Fruit fly (Drosophila melanogaster): Measurements from ENCODE around the gene Gnpat.

Gene Gnpat

dm6 chr3R:25519465-25520071, 28.8 kb upstream of the Gnpat start:
- TF ChIP-seq Ets98B (GFP tag; IDR thresholded peaks at IDR 0.05), result no peak
- TF ChIP-seq rn (GFP tag; IDR thresholded peaks at IDR 0.05), result no peak
- peak; percentile 17 for TF ChIP-seq CG17806 (tag; optimal IDR thresholded peaks at IDR 0.05)
- no peak for TF ChIP-seq CG34367 (tag; optimal IDR thresholded peaks at IDR 0.05)
- TF ChIP-seq CG10348 (GFP tag; IDR thresholded peaks at IDR 0.05), result no peak
- no peak for TF ChIP-seq Snoo (tag; optimal IDR thresholded peaks at IDR 0.05)
- TF ChIP-seq CG12605 (GFP tag; IDR thresholded peaks at IDR 0.05), result no peak
- TF ChIP-seq CG32121 (GFP tag; IDR thresholded peaks at IDR 0.05), result peak; percentile 23; the same call in 1 of the 2 replicates
- TF ChIP-seq fd96Ca (GFP tag; IDR thresholded peaks at IDR 0.05), result no peak
- peak; percentile 27 for TF ChIP-seq CG8159 (tag; optimal IDR thresholded peaks at IDR 0.05)
- TF ChIP-seq CG15710 (tag; optimal IDR thresholded peaks at IDR 0.05), result peak; percentile 10
- TF ChIP-seq EcR (GFP tag; optimal IDR thresholded peaks at IDR 0.05), result no peak
- TF ChIP-seq CG4496 (GFP tag; IDR thresholded peaks at IDR 0.05), result no peak
- TF ChIP-seq CG8301 (tag; optimal IDR thresholded peaks at IDR 0.05), result peak; percentile 3
- no peak for TF ChIP-seq Pif1B (GFP tag; optimal IDR thresholded peaks at IDR 0.05)
- TF ChIP-seq CG9948 (tag; optimal IDR thresholded peaks at IDR 0.05), result peak; percentile 24
- no peak for TF ChIP-seq D1 (tag; optimal IDR thresholded peaks at IDR 0.05)
- TF ChIP-seq gl (tag; optimal IDR thresholded peaks at IDR 0.05), result no peak
- TF ChIP-seq CG14655 (GFP tag; optimal IDR thresholded peaks at IDR 0.05), result peak; percentile 36
- TF ChIP-seq CG13204 (GFP tag; optimal IDR thresholded peaks at IDR 0.05), result peak; percentile 9
- TF ChIP-seq Pif1A (GFP tag; optimal IDR thresholded peaks at IDR 0.05), result peak; percentile 9

- no peak for TF ChIP-seq CG14655 (GFP tag; optimal IDR thresholded peaks at IDR 0.05)
- TF ChIP-seq rn (GFP tag; IDR thresholded peaks at IDR 0.05), result no peak
- peak; percentile 38 for TF ChIP-seq D1 (tag; optimal IDR thresholded peaks at IDR 0.05)
Measured at dm6 chr3R:25518584-25518983, 27.8 kb upstream of the Gnpat start.

- TF ChIP-seq CG14655 (GFP tag; optimal IDR thresholded peaks at IDR 0.05) (peak; percentile 40), Ets98B (GFP tag; IDR thresholded peaks at IDR 0.05) (no peak), EcR (GFP tag; optimal IDR thresholded peaks at IDR 0.05) (peak; percentile 19), gl (tag; optimal IDR thresholded peaks at IDR 0.05) (peak; percentile 46), CG4496 (GFP tag; IDR thresholded peaks at IDR 0.05) (peak; percentile 83), D1 (tag; optimal IDR thresholded peaks at IDR 0.05) (no peak), CG34367 (tag; optimal IDR thresholded peaks at IDR 0.05) (peak; percentile 24), Pif1B (GFP tag; optimal IDR thresholded peaks at IDR 0.05) (peak; percentile 14), CG13204 (GFP tag; optimal IDR thresholded peaks at IDR 0.05) (peak; percentile 60), Snoo (tag; optimal IDR thresholded peaks at IDR 0.05) (no peak), rn (GFP tag; IDR thresholded peaks at IDR 0.05) (0 out of 2 replicates have a peak, but pooled peaks have one; percentile 18), Pif1A (GFP tag; optimal IDR thresholded peaks at IDR 0.05) (no peak)
Measured at dm6 chr3R:25518099-25518567, 27.4 kb upstream of the Gnpat start.

dm6 chr3R:25517521-25517920, 26.8 kb upstream of the Gnpat start:
- TF ChIP-seq CG15710 (tag; optimal IDR thresholded peaks at IDR 0.05), result no peak
- TF ChIP-seq CG8301 (tag; optimal IDR thresholded peaks at IDR 0.05), result no peak
- TF ChIP-seq CG4496 (GFP tag; IDR thresholded peaks at IDR 0.05), result 0 out of 3 replicates have a peak, but pooled peaks have one; percentile 13
- no peak for TF ChIP-seq D1 (tag; optimal IDR thresholded peaks at IDR 0.05)

DNA sequence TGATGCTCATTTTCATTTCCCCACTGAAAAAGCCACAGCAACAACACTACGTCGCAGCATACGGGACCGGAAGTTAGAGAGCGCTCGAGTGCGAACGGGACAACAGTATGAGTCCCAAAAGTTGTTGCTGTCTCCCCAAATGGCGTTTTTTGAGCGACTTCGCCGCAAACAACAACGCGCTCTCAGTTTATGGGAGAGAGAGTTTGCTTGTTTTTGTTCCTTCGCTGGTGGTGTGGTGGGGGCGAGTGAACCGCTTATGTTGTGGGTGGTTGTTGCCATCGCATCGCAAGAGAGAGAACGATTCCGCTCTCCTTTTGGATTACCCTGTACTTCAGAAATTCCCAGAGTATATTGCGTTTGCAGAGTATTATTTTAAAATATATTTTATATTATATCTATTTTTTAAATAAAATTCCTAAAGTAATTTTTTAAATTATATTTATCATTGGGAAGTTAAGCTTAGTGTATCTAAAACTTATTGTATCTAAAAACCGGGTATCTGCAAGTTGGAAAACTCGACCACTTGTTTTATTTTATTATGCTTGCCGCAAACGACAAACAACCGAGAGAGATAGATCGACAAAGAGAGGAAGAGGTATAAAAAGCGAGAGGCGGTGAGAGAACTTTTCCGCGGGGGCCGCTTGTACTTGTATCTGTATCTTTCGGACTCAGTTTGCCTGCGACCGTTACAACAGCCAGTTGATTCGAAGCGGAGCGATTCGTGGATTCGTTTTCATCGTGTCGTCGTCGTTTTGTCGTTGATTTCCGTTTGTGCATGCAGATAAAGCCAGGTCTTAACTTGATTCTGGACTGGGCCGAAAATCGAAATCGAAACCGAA, 24.9 kb upstream of the Gnpat start, which contains the start of gene msi:
Gene msi, plus strand, starts transcription at position 669 of the 839 bp plus-strand sequence.
- peak; percentile 99 for TF ChIP-seq CG14655 (GFP tag; optimal IDR thresholded peaks at IDR 0.05)
- TF ChIP-seq Ets98B (GFP tag; IDR thresholded peaks at IDR 0.05), result peak; percentile 98
- TF ChIP-seq rn (GFP tag; IDR thresholded peaks at IDR 0.05), result peak; percentile 95
- peak; percentile 87 for TF ChIP-seq gl (tag; optimal IDR thresholded peaks at IDR 0.05)
- peak; percentile 99 for TF ChIP-seq CG32121 (GFP tag; IDR thresholded peaks at IDR 0.05)
- peak; percentile 99 for TF ChIP-seq CG8159 (tag; optimal IDR thresholded peaks at IDR 0.05)
- peak; percentile 97 for TF ChIP-seq CG8301 (tag; optimal IDR thresholded peaks at IDR 0.05)
- TF ChIP-seq fd96Ca (GFP tag; IDR thresholded peaks at IDR 0.05), result peak; percentile 94
- TF ChIP-seq Pif1B (GFP tag; optimal IDR thresholded peaks at IDR 0.05), result peak; percentile 96
- TF ChIP-seq CG12605 (GFP tag; IDR thresholded peaks at IDR 0.05), result peak; percentile 96
- TF ChIP-seq CG34367 (tag; optimal IDR thresholded peaks at IDR 0.05), result peak; percentile 95
- peak; percentile 99 for TF ChIP-seq CG17806 (tag; optimal IDR thresholded peaks at IDR 0.05)
- TF ChIP-seq CG4496 (GFP tag; IDR thresholded peaks at IDR 0.05), result peak; percentile 97
- TF ChIP-seq CG10348 (GFP tag; IDR thresholded peaks at IDR 0.05), result peak; percentile 94
- TF ChIP-seq CG9948 (tag; optimal IDR thresholded peaks at IDR 0.05), result peak; percentile 99
- TF ChIP-seq Snoo (tag; optimal IDR thresholded peaks at IDR 0.05), result peak; percentile 97
- peak; percentile 77 for TF ChIP-seq EcR (GFP tag; optimal IDR thresholded peaks at IDR 0.05)
- peak; percentile 88 for TF ChIP-seq CG13204 (GFP tag; optimal IDR thresholded peaks at IDR 0.05)
- TF ChIP-seq D1 (tag; optimal IDR thresholded peaks at IDR 0.05), result peak; percentile 98
- peak; percentile 92 for TF ChIP-seq Pif1A (GFP tag; optimal IDR thresholded peaks at IDR 0.05)
- peak; percentile 99 for TF ChIP-seq CG15710 (tag; optimal IDR thresholded peaks at IDR 0.05)
